Fruit fly (Drosophila melanogaster) whole organism, larva: Measurements from ENCODE around the gene CG12502.

ENCODE experiments used
- noc ChIP-seq: fragments of 200-800 bp; sonication (Bioruptor generic); optimal IDR thresholded peaks from 3 replicates; lab custom pipeline; 2019; ENCODE audit warnings: missing biosample characterization, mild to moderate bottlenecking, missing genetic modification characterization, moderate library complexity

CG12502 gene

dm6 chr3L:884239-884638 is 19.0 kb downstream of the CG12502 start:
- TF ChIP-seq noc (tag; lab: Kevin White, UChicago) = no peak

DNA sequence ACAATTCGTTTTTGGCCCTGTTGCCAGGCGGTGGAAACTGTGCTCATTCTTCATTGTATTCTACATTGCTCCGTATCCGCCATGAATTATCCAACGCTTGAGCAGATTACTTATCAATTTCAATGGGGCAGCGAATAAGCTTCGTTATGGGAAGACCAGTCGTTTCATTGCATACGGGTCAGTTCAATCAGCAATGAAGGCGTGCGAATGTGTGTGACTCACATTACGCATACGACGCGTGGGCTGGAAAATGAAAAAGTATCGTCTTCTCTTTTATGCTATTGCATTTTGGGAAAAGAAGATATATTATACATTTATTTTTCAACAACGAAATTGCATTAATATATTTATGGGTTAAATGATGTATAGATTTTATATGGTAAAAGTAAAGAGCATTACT is 19.8 kb downstream of the CG12502 start:
- TF ChIP-seq noc (tag; lab: Kevin White, UChicago) = no peak

DNA sequence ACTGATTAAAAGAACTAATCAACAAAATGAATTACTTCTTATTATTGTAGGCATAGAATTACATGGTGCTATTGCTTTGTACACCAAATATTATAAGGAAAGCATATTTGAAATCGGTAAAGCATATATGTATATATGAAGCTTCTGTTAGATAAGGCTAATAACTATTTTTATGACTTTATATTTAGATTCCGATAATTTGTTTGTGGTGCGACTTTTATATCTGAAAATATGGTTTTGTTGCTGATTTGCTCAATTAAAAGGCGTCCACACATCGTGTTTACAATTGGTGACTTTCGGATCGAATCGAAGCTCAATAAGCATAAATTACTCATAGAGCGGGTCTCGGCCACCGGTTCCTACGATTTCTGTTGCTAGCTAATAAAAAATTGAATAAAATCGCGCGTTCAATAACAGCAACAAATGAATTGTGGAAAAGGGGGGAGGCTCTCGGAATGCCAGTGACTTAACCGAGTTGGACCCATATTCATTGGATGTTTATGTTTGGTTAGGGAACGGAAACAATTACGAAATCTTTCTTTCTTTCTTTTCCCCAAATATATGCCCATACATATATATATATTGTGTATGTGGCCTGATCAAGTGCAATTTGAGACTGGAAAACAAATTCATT is 20.5 kb downstream of the CG12502 start:
- no peak for TF ChIP-seq noc (tag; lab: Kevin White, UChicago)

- TF ChIP-seq noc (tag; lab: Kevin White, UChicago) = no peak
These were observed 22.4 kb downstream of the CG12502 start for dm6 chr3L:887423-888097.

DNA sequence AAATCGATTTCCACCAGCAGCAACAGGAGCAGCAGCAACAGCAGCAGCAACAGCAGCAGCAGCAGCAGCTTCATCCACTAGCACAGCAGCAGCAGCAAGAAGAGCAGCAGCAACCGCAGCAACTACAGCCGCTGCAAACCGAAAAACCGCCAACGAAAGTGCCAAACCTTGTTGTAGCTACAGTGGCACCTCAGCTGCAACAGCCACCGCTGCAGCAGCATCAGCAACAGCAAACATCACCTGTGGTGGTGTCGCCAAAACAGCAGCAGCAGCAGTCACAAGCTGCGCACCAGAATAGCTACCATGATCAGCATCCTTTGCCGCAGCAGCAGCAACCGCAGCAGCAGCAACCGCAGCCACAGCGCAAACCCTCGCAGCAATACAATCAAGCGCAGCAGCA is 23.2 kb downstream of the CG12502 start:
- TF ChIP-seq noc (tag; lab: Kevin White, UChicago) = no peak

DNA sequence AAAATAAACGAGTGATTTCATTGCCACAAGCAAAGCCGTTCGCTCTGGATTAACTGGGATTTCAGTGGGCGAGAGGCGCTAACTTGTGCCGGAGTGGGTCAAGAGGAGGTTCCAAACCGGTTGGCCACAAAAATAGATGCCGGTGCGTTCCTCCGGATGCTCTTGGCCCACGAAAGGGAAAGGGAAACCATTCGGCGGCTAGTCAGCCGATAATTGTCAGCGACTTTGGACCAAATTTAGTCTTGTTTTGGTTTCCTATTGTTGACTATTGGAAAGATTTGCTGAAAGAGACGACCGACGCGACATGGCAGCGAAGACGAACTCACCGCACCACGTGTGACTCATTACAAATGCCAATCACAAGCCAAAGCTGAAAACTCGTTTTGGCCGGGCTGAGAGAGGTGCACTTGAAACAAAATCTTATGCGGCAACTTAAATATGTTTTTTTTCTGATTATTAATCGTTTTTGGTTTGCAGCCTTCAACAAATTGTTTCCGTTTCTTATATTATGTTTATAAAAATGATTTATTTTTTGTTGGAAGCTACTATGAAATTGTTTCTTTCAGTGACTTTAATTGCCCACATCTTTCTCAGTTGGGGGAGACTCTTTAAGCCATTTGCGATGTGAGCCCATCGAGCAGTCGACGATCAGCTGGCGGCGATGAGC is 30.3 kb downstream of the CG12502 start, which contains the start of gene CG34056:
Gene CG34056 (plus strand): TSS at position 638 of the 667 bp plus-strand sequence.
- peak; percentile 94 for TF ChIP-seq noc (tag; lab: Kevin White, UChicago)

DNA sequence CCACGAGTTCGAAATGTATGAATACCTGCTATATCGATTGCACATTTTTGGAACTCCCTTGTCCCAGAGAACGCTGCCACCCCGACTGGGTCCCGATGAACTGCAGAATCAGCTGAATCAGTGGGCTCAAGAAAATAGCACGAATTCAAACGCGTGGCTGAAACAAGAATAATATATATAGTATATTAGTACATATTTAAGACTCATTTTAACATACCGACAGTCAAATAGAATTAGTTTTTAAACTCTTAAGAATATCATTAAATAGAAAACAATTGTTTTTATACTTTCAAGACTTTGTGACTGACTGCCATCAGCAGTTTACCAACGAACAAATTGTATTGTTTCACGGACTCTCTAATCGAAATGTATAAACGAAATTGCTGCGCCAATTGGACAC is 31.9 kb downstream of the CG12502 start, which contains the start of gene CG34057:
Gene CG34057 (plus strand): TSS at position 301 of the 400 bp plus-strand sequence.
- TF ChIP-seq noc (tag; lab: Kevin White, UChicago) = no peak

- no peak for TF ChIP-seq noc (tag; lab: Kevin White, UChicago)
These were observed 34.1 kb downstream of the CG12502 start for dm6 chr3L:899304-899703.

DNA sequence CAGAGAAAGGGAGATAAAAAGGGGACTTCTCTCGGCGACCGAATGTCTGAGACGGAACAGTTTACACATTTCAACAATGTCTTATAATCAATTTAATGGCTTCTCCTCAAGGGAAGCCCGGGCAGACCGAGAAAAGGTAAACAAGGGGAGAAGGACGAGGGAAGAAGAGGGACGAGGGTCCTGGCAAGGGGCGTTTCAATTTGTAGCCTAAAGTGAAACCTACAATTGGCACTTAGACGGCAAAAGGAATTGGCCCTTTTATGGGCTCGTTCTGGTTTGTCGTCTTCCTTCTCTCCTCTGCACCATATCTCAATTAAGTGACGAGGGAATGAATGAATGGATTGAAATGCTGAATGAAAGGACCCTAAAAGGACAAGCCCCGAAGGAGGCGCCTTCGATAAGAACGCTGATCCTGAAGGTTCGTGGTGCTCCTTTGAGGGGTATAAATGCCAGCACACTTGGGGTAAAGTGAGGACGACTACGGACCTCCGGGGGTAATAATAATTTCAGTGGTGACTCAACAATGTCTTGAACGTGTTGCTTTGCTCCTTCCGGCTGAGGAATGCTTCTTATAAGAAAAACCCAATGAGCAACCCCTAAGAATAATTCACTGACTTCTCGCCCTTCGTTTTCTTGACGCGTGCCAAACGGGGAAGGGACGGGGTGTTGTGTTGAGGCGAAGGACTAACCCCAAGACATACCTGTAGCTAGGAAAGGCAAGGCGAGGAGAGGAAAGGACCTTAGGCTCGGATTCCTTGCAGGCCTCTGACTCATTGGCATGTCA is 35.5 kb downstream of the CG12502 start:
- TF ChIP-seq noc (tag; lab: Kevin White, UChicago) = no peak

DNA sequence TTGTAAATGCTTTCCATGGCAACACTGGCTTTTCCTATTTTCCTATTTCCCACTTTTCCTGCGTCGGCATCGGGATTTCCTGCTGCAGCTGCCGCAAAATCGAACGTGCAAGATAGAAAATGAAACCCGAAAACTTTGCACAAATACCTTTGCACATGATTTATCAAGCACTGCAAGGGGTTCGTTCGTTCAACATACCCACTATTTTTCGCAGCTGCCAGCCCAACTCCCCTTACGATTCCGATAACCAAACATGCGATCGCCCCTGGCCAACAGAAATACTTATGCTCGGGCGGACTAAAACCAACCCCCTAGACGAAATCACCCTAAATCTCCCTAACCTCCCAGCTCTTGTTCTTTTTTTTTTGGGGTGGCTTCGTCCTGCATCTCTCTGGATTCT is 36.2 kb downstream of the CG12502 start:
- no peak for TF ChIP-seq noc (tag; lab: Kevin White, UChicago)

DNA sequence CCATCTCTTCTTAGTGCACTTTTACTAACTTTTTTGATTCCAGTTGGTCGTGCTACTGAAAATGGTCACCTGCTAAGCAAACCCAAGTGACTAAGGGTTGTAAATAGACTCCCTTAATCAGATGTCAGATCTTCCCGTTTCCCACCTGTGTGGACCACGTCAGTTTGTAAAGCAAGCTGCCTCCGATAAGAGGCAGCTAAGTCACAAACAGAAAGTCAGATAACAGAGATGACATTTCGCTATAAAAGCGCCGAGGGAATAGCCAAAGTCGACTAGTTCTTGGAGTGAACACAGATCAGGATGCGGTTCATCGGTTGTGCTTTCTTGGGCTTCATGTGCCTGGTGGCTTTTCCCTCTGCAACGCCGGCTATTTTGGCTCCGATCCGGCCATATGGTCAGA is 37.4 kb downstream of the CG12502 start, which contains the start of gene mat:
Gene mat (plus strand): TSS at position 301 of the 400 bp plus-strand sequence.
- no peak for TF ChIP-seq noc (tag; lab: Kevin White, UChicago)

DNA sequence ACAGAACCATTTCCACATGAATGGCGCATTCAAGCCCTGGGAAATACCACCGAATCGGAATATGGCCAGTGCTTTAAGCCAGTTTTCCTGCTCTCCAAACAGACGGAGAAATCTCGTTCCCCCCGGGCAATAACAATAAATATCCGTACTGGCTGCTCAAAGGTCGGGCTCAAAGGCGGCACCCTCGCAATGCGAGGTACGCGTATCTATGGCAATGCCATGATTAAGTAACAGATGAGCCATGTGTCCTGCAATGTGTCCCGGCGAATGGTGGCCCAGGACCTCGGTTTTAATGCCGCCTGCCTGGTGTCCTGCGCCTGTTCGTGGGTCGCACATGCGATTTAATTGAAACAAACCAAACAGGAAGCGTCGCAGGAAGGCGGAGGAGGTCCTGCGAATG is 38.7 kb downstream of the CG12502 start:
- TF ChIP-seq noc (tag; lab: Kevin White, UChicago) = no peak

DNA sequence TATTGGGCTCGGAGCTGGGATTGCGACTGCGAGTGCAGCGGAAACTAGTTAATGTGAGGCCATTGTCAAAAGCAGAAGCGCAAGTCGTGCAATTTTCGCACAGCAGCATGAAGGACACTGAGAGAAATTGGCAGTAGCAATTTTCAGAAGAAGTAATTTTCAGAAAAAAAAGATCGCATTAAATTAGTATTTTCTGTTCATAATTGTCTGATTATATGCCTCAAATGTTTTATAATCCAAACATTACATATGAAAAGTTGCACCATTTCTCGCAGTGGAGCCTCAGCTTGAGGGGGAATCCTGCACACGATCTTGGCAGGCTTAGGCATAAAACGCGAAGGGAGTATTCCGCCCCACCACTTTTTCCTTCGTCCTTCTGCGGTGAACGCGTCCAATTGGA is 39.2 kb downstream of the CG12502 start:
- TF ChIP-seq noc (tag; lab: Kevin White, UChicago) = no peak

DNA sequence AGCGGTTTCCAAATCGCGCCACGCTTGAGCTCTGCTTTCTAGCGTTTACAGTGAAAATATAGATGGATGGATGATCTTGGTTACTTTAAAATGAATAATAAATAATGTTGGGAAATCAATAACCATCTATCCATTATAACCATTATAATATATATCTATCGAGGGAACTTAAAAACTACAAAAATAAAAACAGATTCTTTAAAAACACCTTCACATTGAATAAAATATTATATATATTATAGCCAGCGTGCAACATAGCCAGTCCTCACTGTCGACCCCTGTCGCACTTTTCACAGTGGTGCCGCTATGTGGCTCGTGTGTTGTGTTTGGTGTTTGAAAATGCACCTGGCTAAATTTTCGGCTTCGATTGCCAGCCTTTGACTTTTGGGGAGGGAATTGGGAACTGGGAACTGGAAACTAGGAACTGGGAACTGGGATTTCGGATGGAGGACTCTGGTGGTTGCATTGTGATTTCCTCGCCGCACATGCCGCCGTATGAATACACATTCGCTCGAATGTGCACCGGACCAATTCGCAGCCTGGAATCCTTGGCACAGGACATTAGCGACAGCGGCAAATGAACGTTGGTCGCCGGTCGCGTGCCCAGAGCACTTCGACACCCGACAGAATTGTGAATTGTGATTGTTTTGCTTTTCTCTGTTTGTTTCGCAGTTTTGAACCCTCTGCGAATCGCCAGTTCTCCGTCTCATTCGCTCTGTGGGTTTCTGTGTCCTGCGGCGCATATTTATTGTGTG is 40.0 kb downstream of the CG12502 start:
- no peak for TF ChIP-seq noc (tag; lab: Kevin White, UChicago)
